Worm (Caenorhabditis elegans) whole organism, L2 larva: ENCODE results near the gene M04B2.2.

Source experiments
- C34F6.9 ChIP-seq: fragments of 150-350 bp; optimal IDR thresholded peaks from 2 replicates; lab custom pipeline; 2014; ENCODE audit warnings: missing biosample characterization, missing genetic modification characterization
- F13H6.1 ChIP-seq: sonication (generic microtip); optimal IDR thresholded peaks from 2 replicates; lab custom pipeline; 2016; ENCODE audit warnings: missing genetic modification characterization, missing compliant biosample characterization
- R02D3.7 ChIP-seq: fragments of 150-350 bp; optimal IDR thresholded peaks from 2 replicates; lab custom pipeline; 2014; ENCODE audit warnings: missing biosample characterization, missing genetic modification characterization
- Y55F3AM.14 ChIP-seq: fragments of 200-800 bp; sonication (Bioruptor generic); optimal IDR thresholded peaks from 2 replicates; lab custom pipeline; 2018; ENCODE audit warnings: mild to moderate bottlenecking, missing genetic modification characterization, missing compliant biosample characterization
- ZK546.5 ChIP-seq: sonication (generic microtip); optimal IDR thresholded peaks from 2 replicates; lab custom pipeline; 2017; ENCODE audit warnings: missing biosample characterization, missing genetic modification characterization
- ama-1 ChIP-seq: fragments of 150-350 bp; optimal IDR thresholded peaks from 2 replicates; lab custom pipeline; 2018; ENCODE audit warnings: inconsistent platforms
- blmp-1 ChIP-seq: sonication (generic microtip); optimal IDR thresholded peaks from 2 replicates; lab custom pipeline; 2017; ENCODE audit warnings: missing genetic modification characterization, mild to moderate bottlenecking, missing compliant biosample characterization, antibody characterized with exemption, moderate library complexity; ENCODE audit not compliant: insufficient read depth
- ceh-82 ChIP-seq: fragments of 150-350 bp; optimal IDR thresholded peaks from 2 replicates; lab custom pipeline; 2014; ENCODE audit warnings: missing biosample characterization, missing genetic modification characterization
- crh-2 ChIP-seq: sonication (generic microtip); optimal IDR thresholded peaks from 2 replicates; lab custom pipeline; 2017; ENCODE audit warnings: missing biosample characterization, missing genetic modification characterization
- dmd-4 ChIP-seq: sonication (generic microtip); optimal IDR thresholded peaks from 2 replicates; lab custom pipeline; 2017; ENCODE audit warnings: missing biosample characterization, missing genetic modification characterization
- egl-27 ChIP-seq: sonication (generic microtip); optimal IDR thresholded peaks from 3 replicates; lab custom pipeline; 2017; ENCODE audit warnings: missing biosample characterization, missing genetic modification reagents, missing genetic modification characterization
- fos-1 ChIP-seq: fragments of 150-350 bp; optimal IDR thresholded peaks from 2 replicates; lab custom pipeline; 2014; ENCODE audit warnings: missing biosample characterization, missing genetic modification characterization
- lin-13 ChIP-seq: fragments of 150-350 bp; optimal IDR thresholded peaks from 2 replicates; lab custom pipeline; 2014; ENCODE audit warnings: missing biosample characterization, missing genetic modification reagents, missing genetic modification characterization
- lin-39 ChIP-seq: fragments of 150-350 bp; optimal IDR thresholded peaks from 2 replicates; lab custom pipeline; 2014; ENCODE audit warnings: missing biosample characterization, missing genetic modification reagents, missing genetic modification characterization
- mab-5 ChIP-seq: fragments of 150-350 bp; optimal IDR thresholded peaks from 2 replicates; lab custom pipeline; 2014; ENCODE audit warnings: missing biosample characterization, missing genetic modification characterization
- mdl-1 ChIP-seq, 2 experiments: fragments of 150-350 bp in 1 of 2; sonication (generic microtip) in 1 of 2; optimal IDR thresholded peaks; 2 replicates each; lab custom pipeline; 2017; ENCODE audit warnings: missing biosample characterization in 2 of 2, missing genetic modification characterization in 2 of 2
- nhr-12 ChIP-seq: fragments of 150-350 bp; optimal IDR thresholded peaks from 2 replicates; lab custom pipeline; 2014; ENCODE audit warnings: missing biosample characterization, missing genetic modification characterization
- nhr-21 ChIP-seq: fragments of 150-350 bp; optimal IDR thresholded peaks from 2 replicates; lab custom pipeline; 2014; ENCODE audit warnings: missing biosample characterization, missing genetic modification characterization
- nhr-23 ChIP-seq: fragments of 150-350 bp; optimal IDR thresholded peaks from 2 replicates; lab custom pipeline; 2014; ENCODE audit warnings: missing biosample characterization, missing genetic modification reagents, missing genetic modification characterization
- nhr-237 ChIP-seq: fragments of 150-350 bp; optimal IDR thresholded peaks from 2 replicates; lab custom pipeline; 2014; ENCODE audit warnings: missing biosample characterization, missing genetic modification characterization
- nhr-25 ChIP-seq: fragments of 150-350 bp; sonication (generic microtip); optimal IDR thresholded peaks from 3 replicates; lab custom pipeline; 2014; ENCODE audit warnings: missing biosample characterization, missing genetic modification characterization
- nhr-6 ChIP-seq: fragments of 150-350 bp; optimal IDR thresholded peaks from 2 replicates; lab custom pipeline; 2014; ENCODE audit warnings: missing biosample characterization, missing genetic modification characterization
- peb-1 ChIP-seq: fragments of 150-350 bp; optimal IDR thresholded peaks from 2 replicates; lab custom pipeline; 2014; ENCODE audit warnings: missing biosample characterization, missing genetic modification characterization
- sem-4 ChIP-seq: fragments of 150-350 bp; optimal IDR thresholded peaks from 2 replicates; lab custom pipeline; 2014; ENCODE audit warnings: missing biosample characterization, missing genetic modification reagents, missing genetic modification characterization
- skn-1 ChIP-seq: sonication (generic microtip); optimal IDR thresholded peaks from 2 replicates; lab custom pipeline; 2017; ENCODE audit warnings: missing biosample characterization, missing genetic modification characterization
- sma-9 ChIP-seq, 2 experiments: fragments of 150-350 bp in 1 of 2; sonication (generic microtip) in 1 of 2; optimal IDR thresholded peaks; 2 replicates each; lab custom pipeline; 2014 to 2016; ENCODE audit warnings: missing genetic modification characterization in 2 of 2, mild to moderate bottlenecking in 1 of 2, missing biosample characterization in 1 of 2, missing compliant biosample characterization in 1 of 2, missing genetic modification reagents in 1 of 2, moderate library complexity in 1 of 2
- unc-39 ChIP-seq: fragments of 150-350 bp; optimal IDR thresholded peaks from 2 replicates; lab custom pipeline; 2014; ENCODE audit warnings: missing biosample characterization, missing genetic modification characterization
- unc-55 ChIP-seq: fragments of 150-350 bp; sonication (generic microtip); optimal IDR thresholded peaks from 3 replicates; lab custom pipeline; 2014; ENCODE audit warnings: missing biosample characterization, missing genetic modification reagents, missing genetic modification characterization
- unc-62 ChIP-seq: fragments of 150-350 bp; optimal IDR thresholded peaks from 2 replicates; lab custom pipeline; 2014; ENCODE audit warnings: missing biosample characterization, missing genetic modification reagents, missing genetic modification characterization
- zag-1 ChIP-seq: fragments of 150-350 bp; optimal IDR thresholded peaks from 2 replicates; lab custom pipeline; 2014; ENCODE audit warnings: missing biosample characterization, missing genetic modification characterization
- ztf-1 ChIP-seq: fragments of 200-800 bp; sonication (Bioruptor generic); conservative IDR thresholded peaks from 2 replicates; pipeline ENCODE4 v1.3.6; 2022; ENCODE audit warnings: missing genetic modification characterization, missing compliant biosample characterization
- ztf-4 ChIP-seq: fragments of 150-350 bp; optimal IDR thresholded peaks from 2 replicates; lab custom pipeline; 2014; ENCODE audit warnings: missing biosample characterization, missing genetic modification characterization

The M04B2.2 gene

DNA sequence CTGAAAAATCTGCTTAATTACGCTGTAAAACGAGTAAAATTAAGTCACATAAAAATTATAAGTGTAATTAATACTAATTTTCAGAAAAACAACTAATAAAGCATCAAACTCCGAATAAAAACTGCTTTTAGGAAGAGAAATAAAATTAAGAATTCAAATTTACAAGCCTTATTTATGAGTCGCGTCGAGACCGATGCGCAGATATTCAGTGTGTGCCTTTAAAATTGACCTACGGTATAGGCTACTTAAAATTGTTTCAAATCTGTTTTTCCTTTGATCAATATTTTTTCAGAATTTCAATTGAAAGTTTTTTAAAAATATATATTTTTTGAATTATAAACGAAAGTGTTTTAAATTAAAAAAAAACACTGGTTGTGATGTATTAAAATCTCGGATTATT lies 29.7 kb upstream of the M04B2.2 start, which contains the start of gene sms-1:
TSS of gene sms-1 (minus strand) at position 6 of the 400 bp plus-strand sequence.
- TF ChIP-seq crh-2 = no peak
- TF ChIP-seq unc-39 (tag; lab: Kevin White, UChicago) = no peak
- TF ChIP-seq ztf-4 = no peak
- TF ChIP-seq R02D3.7 (tag; lab: Kevin White, UChicago) = no peak
- no peak for TF ChIP-seq ZK546.5
- no peak for TF ChIP-seq mab-5 (tag; lab: Kevin White, UChicago)

ce11 chrIV:11500421-11500820 lies 27.4 kb upstream of the M04B2.2 start, which contains the start of gene H21P03.10:
H21P03.10 (plus strand) TSS chrIV:11500721.
- TF ChIP-seq F13H6.1 (tag; lab: Kevin White, UChicago) (no peak), nhr-21 (no peak), sma-9 (GFP tag; optimal IDR thresholded peaks at IDR 0.05; lab: Kevin White, UChicago) (no peak), sma-9 (tag; optimal IDR thresholded peaks at IDR 0.05; lab: Kevin White, UChicago) (no peak), R02D3.7 (tag; lab: Kevin White, UChicago) (no peak), fos-1 (tag; lab: Kevin White, UChicago) (no peak), dmd-4 (no peak), Y55F3AM.14 (GFP tag; lab: Kevin White, UChicago) (no peak), C34F6.9 (no peak), mab-5 (tag; lab: Kevin White, UChicago) (no peak), lin-39 (no peak), lin-13 (GFP tag; lab: Kevin White, UChicago) (no peak), ztf-4 (no peak), nhr-25 (tag; lab: Kevin White, UChicago) (no peak)

DNA sequence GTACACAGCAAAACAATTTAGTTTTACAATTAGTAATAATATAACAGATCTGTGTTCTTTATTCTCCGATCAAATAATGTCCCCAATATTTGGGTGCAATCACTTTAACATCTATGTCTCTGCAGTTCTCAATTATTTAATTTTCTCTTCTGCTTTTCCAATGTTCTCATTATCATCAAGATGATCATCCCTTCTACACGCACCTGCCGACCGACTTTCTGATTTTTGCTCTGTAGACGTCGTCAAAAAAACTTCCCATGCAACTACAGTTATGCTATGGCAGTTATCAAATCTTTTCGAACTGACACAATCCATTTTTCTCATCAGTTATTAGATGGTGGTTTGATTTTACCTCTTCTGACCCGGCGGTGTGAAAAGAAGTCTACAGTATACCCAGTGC lies 24.2 kb upstream of the M04B2.2 start:
- TF ChIP-seq peb-1 (tag; lab: Kevin White, UChicago) (no peak), C34F6.9 (no peak), sem-4 (tag; lab: Kevin White, UChicago) (no peak), crh-2 (peak; percentile 27), unc-62 (no peak), F13H6.1 (tag; lab: Kevin White, UChicago) (no peak), sma-9 (GFP tag; optimal IDR thresholded peaks at IDR 0.05; lab: Kevin White, UChicago) (peak; percentile 89), sma-9 (tag; optimal IDR thresholded peaks at IDR 0.05; lab: Kevin White, UChicago) (no peak), nhr-25 (tag; lab: Kevin White, UChicago) (peak; percentile 14), nhr-23 (tag; lab: Kevin White, UChicago) (no peak), ceh-82 (tag; lab: Kevin White, UChicago) (no peak), nhr-21 (peak; percentile 38), fos-1 (tag; lab: Kevin White, UChicago) (peak; percentile 16), blmp-1 (tag; lab: Kevin White, UChicago) (peak; percentile 41), ZK546.5 (no peak)

ce11 chrIV:11504416-11504815 lies 23.4 kb upstream of the M04B2.2 start, which contains the start of gene twk-25:
twk-25 (plus strand) TSS chrIV:11504716.
- TF ChIP-seq ztf-1 (GFP tag; lab: Robert Waterston, UW) = no peak
- TF ChIP-seq, all 48 proteins: peak for 0

DNA sequence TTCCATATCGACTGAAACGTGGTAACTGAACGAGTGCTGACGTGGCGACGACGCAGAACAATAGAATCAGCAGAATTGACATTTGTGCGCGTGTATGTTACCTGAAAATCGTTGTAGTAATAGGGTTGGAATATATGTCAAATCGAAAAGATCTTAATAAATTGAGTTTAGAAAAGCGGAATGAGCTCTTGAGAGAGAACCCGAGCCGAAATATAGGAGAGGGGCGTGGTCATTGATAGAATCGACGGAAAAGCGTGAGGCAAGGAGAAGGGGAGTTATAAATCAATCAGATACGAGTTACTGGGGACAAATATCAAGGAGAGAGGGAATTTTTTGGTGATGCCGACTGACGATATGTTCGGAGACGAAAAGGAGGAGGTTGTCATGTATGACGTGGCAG lies 17.2 kb upstream of the M04B2.2 start, which contains the start of gene M04B2.6:
TSS of gene M04B2.6 (minus strand) at position 101 of the 400 bp plus-strand sequence.
- TF ChIP-seq ama-1 (no peak), nhr-12 (tag; lab: Kevin White, UChicago) (no peak), mdl-1 (tag; optimal IDR thresholded peaks at IDR 0.05; lab: Kevin White, UChicago) (no peak), unc-39 (tag; lab: Kevin White, UChicago) (no peak), nhr-6 (no peak), skn-1 (tag; lab: Kevin White, UChicago) (no peak), unc-55 (GFP tag; lab: Kevin White, UChicago) (no peak), sem-4 (tag; lab: Kevin White, UChicago) (no peak), F13H6.1 (tag; lab: Kevin White, UChicago) (no peak), dmd-4 (no peak), zag-1 (tag; lab: Kevin White, UChicago) (no peak), egl-27 (tag; lab: Kevin White, UChicago) (no peak), R02D3.7 (tag; lab: Kevin White, UChicago) (no peak), sma-9 (GFP tag; optimal IDR thresholded peaks at IDR 0.05; lab: Kevin White, UChicago) (no peak), sma-9 (tag; optimal IDR thresholded peaks at IDR 0.05; lab: Kevin White, UChicago) (no peak), unc-62 (no peak), nhr-237 (tag; lab: Kevin White, UChicago) (no peak), mab-5 (tag; lab: Kevin White, UChicago) (no peak), nhr-21 (no peak)
